Worm (Caenorhabditis elegans) whole organism, L1 larva: ENCODE results near the gene R10E11.5.

Source experiments
- F16B12.6 ChIP-seq: fragments of 150-350 bp; optimal IDR thresholded peaks from 2 replicates; lab custom pipeline; 2014; ENCODE audit warnings: missing biosample characterization, missing genetic modification characterization
- alr-1 ChIP-seq: fragments of 200-800 bp; sonication (Bioruptor generic); optimal IDR thresholded peaks from 2 replicates; lab custom pipeline; 2018; ENCODE audit warnings: borderline replicate concordance, mild to moderate bottlenecking, missing genetic modification characterization, missing compliant biosample characterization
- aly-2 ChIP-seq: fragments of 150-350 bp; optimal IDR thresholded peaks from 2 replicates; lab custom pipeline; 2014; ENCODE audit warnings: missing biosample characterization, missing genetic modification characterization
- ama-1 ChIP-seq: fragments of 150-350 bp; optimal IDR thresholded peaks from 2 replicates; lab custom pipeline; 2014
- ceh-63 ChIP-seq: fragments of 200-800 bp; sonication (Bioruptor generic); optimal IDR thresholded peaks from 2 replicates; lab custom pipeline; 2018; ENCODE audit warnings: mild to moderate bottlenecking, missing genetic modification characterization, missing compliant biosample characterization
- ceh-8 ChIP-seq: fragments of 200-800 bp; sonication (Bioruptor generic); optimal IDR thresholded peaks from 2 replicates; lab custom pipeline; 2018; ENCODE audit warnings: mild to moderate bottlenecking, missing genetic modification characterization, moderate library complexity, missing compliant biosample characterization
- ceh-82 ChIP-seq, 3 experiments: fragments of 150-350 bp in 1 of 3; sonication (generic microtip) in 2 of 3; optimal IDR thresholded peaks; 2 replicates each; lab custom pipeline; 2014 to 2017; ENCODE audit warnings: missing biosample characterization in 3 of 3, missing genetic modification characterization in 3 of 3
- ceh-88 ChIP-seq: fragments of 200-800 bp; sonication (Bioruptor generic); IDR thresholded peaks from 2 replicates; pipeline ENCODE4 v1.3.6; 2022; ENCODE audit warnings: missing genetic modification characterization, missing compliant biosample characterization
- ceh-90 ChIP-seq: sonication (generic microtip); optimal IDR thresholded peaks from 2 replicates; lab custom pipeline; 2016; ENCODE audit warnings: missing genetic modification characterization, missing compliant biosample characterization
- ces-1 ChIP-seq: fragments of 150-350 bp; optimal IDR thresholded peaks from 2 replicates; lab custom pipeline; 2014; ENCODE audit warnings: missing biosample characterization, missing genetic modification reagents, missing genetic modification characterization
- dsc-1 ChIP-seq: sonication (generic microtip); optimal IDR thresholded peaks from 2 replicates; lab custom pipeline; 2016; ENCODE audit warnings: mild to moderate bottlenecking, missing genetic modification characterization, missing compliant biosample characterization
- efl-3 ChIP-seq: fragments of 200-800 bp; sonication (Bioruptor generic); optimal IDR thresholded peaks from 2 replicates; lab custom pipeline; 2018; ENCODE audit warnings: mild to moderate bottlenecking, missing genetic modification characterization, missing compliant biosample characterization
- egl-13 ChIP-seq: sonication (generic microtip); optimal IDR thresholded peaks from 2 replicates; lab custom pipeline; 2016; ENCODE audit warnings: missing genotype, missing genetic modification reagents, missing genetic modification characterization, missing compliant biosample characterization
- elt-2 ChIP-seq: sonication (generic microtip); optimal IDR thresholded peaks from 2 replicates; lab custom pipeline; 2016; ENCODE audit warnings: missing genetic modification characterization, mild to moderate bottlenecking, inconsistent platforms, missing compliant biosample characterization, missing genetic modification reagents
- elt-3 ChIP-seq, 6 experiments: fragments of 150-350 bp in 1 of 6; sonication (generic microtip); optimal IDR thresholded peaks; 2 replicates each; lab custom pipeline; 2017 to 2018; ENCODE audit warnings: missing biosample characterization in 6 of 6, missing genetic modification characterization in 6 of 6, inconsistent platforms in 1 of 6
- ets-5 ChIP-seq: fragments of 200-800 bp; sonication (Bioruptor generic); IDR thresholded peaks from 2 replicates; pipeline ENCODE4 v1.3.6; 2022; ENCODE audit warnings: missing genetic modification characterization, missing compliant biosample characterization
- fos-1 ChIP-seq: fragments of 150-350 bp; optimal IDR thresholded peaks from 2 replicates; lab custom pipeline; 2014; ENCODE audit warnings: missing biosample characterization, missing genetic modification characterization
- hlh-4 ChIP-seq: sonication (generic microtip); optimal IDR thresholded peaks from 2 replicates; lab custom pipeline; 2016; ENCODE audit warnings: mild to moderate bottlenecking, missing genetic modification characterization, missing compliant biosample characterization
- irx-1 ChIP-seq: sonication (generic microtip); optimal IDR thresholded peaks from 2 replicates; lab custom pipeline; 2016; ENCODE audit warnings: missing genetic modification characterization, missing compliant biosample characterization
- isw-1 ChIP-seq: fragments of 200-800 bp; sonication (Bioruptor generic); IDR thresholded peaks from 2 replicates; pipeline ENCODE4 v1.3.6; 2022; ENCODE audit warnings: missing genetic modification characterization, missing compliant biosample characterization
- jun-1 ChIP-seq: fragments of 150-350 bp; optimal IDR thresholded peaks from 2 replicates; lab custom pipeline; 2014; ENCODE audit warnings: missing biosample characterization, missing genetic modification reagents, missing genetic modification characterization
- lin-13 ChIP-seq: fragments of 150-350 bp; optimal IDR thresholded peaks from 2 replicates; lab custom pipeline; 2014; ENCODE audit warnings: missing biosample characterization, missing genetic modification reagents, missing genetic modification characterization
- lin-14 ChIP-seq: fragments of 200-800 bp; sonication (Bioruptor generic); optimal IDR thresholded peaks from 2 replicates; lab custom pipeline; 2018; ENCODE audit warnings: mild to moderate bottlenecking, missing genetic modification characterization, moderate library complexity, missing compliant biosample characterization
- lin-15B ChIP-seq: fragments of 150-350 bp; sonication (generic microtip); optimal IDR thresholded peaks from 3 replicates; lab custom pipeline; 2014; ENCODE audit warnings: missing biosample characterization, missing genetic modification characterization
- lin-35 ChIP-seq, 2 experiments: fragments of 150-350 bp; optimal IDR thresholded peaks; 2 replicates each; lab custom pipeline; 2014; ENCODE audit warnings: missing biosample characterization in 2 of 2, missing genetic modification characterization in 2 of 2, missing genetic modification reagents in 2 of 2
- lin-39 ChIP-seq: fragments of 150-350 bp; optimal IDR thresholded peaks from 2 replicates; lab custom pipeline; 2014; ENCODE audit warnings: missing biosample characterization, missing genetic modification reagents, missing genetic modification characterization
- lir-3 ChIP-seq: sonication (generic microtip); optimal IDR thresholded peaks from 2 replicates; lab custom pipeline; 2016; ENCODE audit warnings: mild to moderate bottlenecking, missing genetic modification characterization, moderate library complexity, missing compliant biosample characterization; ENCODE audit not compliant: poor library complexity
- lsy-2 ChIP-seq, 2 experiments: fragments of 150-350 bp; optimal IDR thresholded peaks; 2 replicates each; lab custom pipeline; 2014; ENCODE audit warnings: missing biosample characterization in 2 of 2, missing genetic modification characterization in 2 of 2
- mep-1 ChIP-seq: fragments of 150-350 bp; optimal IDR thresholded peaks from 2 replicates; lab custom pipeline; 2014; ENCODE audit warnings: missing biosample characterization, missing genetic modification characterization
- nhr-20 ChIP-seq: sonication (generic microtip); optimal IDR thresholded peaks from 2 replicates; lab custom pipeline; 2016; ENCODE audit warnings: mild to moderate bottlenecking, missing genetic modification characterization, missing compliant biosample characterization
- nhr-237 ChIP-seq: fragments of 150-350 bp; optimal IDR thresholded peaks from 2 replicates; lab custom pipeline; 2014; ENCODE audit warnings: missing biosample characterization, missing genetic modification characterization
- nhr-28 ChIP-seq: fragments of 150-350 bp; optimal IDR thresholded peaks from 2 replicates; lab custom pipeline; 2014; ENCODE audit warnings: missing biosample characterization, missing genetic modification characterization
- nhr-71 ChIP-seq: sonication (generic microtip); optimal IDR thresholded peaks from 2 replicates; lab custom pipeline; 2016; ENCODE audit warnings: mild to moderate bottlenecking, missing genetic modification characterization, moderate library complexity, missing compliant biosample characterization
- nhr-76 ChIP-seq: sonication (generic microtip); optimal IDR thresholded peaks from 2 replicates; lab custom pipeline; 2017; ENCODE audit warnings: missing biosample characterization, missing genetic modification characterization
- nhr-85 ChIP-seq: sonication (generic microtip); peaks from one replicate; lab custom pipeline; 2016; ENCODE audit warnings: missing genetic modification characterization, inconsistent platforms, missing compliant biosample characterization
- nhr-90 ChIP-seq: sonication (generic microtip); optimal IDR thresholded peaks from 2 replicates; lab custom pipeline; 2016; ENCODE audit warnings: mild to moderate bottlenecking, missing genetic modification characterization, missing compliant biosample characterization; ENCODE audit not compliant: poor library complexity
- pag-3 ChIP-seq: sonication (generic microtip); optimal IDR thresholded peaks from 2 replicates; lab custom pipeline; 2017; ENCODE audit warnings: missing genetic modification characterization, mild to moderate bottlenecking, missing compliant biosample characterization, antibody characterized with exemption, borderline replicate concordance; ENCODE audit not compliant: insufficient read depth
- pax-3 ChIP-seq: fragments of 200-800 bp; sonication (Bioruptor generic); optimal IDR thresholded peaks from 2 replicates; lab custom pipeline; 2018; ENCODE audit warnings: mild to moderate bottlenecking, missing genetic modification characterization, moderate library complexity, missing compliant biosample characterization
- skn-1 ChIP-seq: fragments of 150-350 bp; optimal IDR thresholded peaks from 2 replicates; lab custom pipeline; 2014; ENCODE audit warnings: missing biosample characterization, missing genetic modification characterization
- snpc-4 ChIP-seq: fragments of 150-350 bp; optimal IDR thresholded peaks from 2 replicates; lab custom pipeline; 2014; ENCODE audit warnings: missing biosample characterization, missing genetic modification characterization
- sox-4 ChIP-seq: sonication (generic microtip); optimal IDR thresholded peaks from 2 replicates; lab custom pipeline; 2016; ENCODE audit warnings: missing genetic modification characterization, missing compliant biosample characterization
- sptf-1 ChIP-seq: fragments of 150-350 bp; optimal IDR thresholded peaks from 2 replicates; lab custom pipeline; 2014; ENCODE audit warnings: missing biosample characterization, missing genetic modification characterization
- sup-37 ChIP-seq: fragments of 200-800 bp; sonication (Bioruptor generic); optimal IDR thresholded peaks from 2 replicates; lab custom pipeline; 2018; ENCODE audit warnings: mild to moderate bottlenecking, missing genetic modification characterization, missing compliant biosample characterization
- tlp-1 ChIP-seq: fragments of 150-350 bp; optimal IDR thresholded peaks from 2 replicates; lab custom pipeline; 2014; ENCODE audit warnings: missing biosample characterization, missing genetic modification characterization
- unc-130 ChIP-seq: fragments of 150-350 bp; optimal IDR thresholded peaks from 2 replicates; lab custom pipeline; 2017; ENCODE audit warnings: missing biosample characterization, missing genetic modification characterization, inconsistent platforms
- unc-30 ChIP-seq: sonication (generic microtip); optimal IDR thresholded peaks from 2 replicates; lab custom pipeline; 2017; ENCODE audit warnings: missing biosample characterization, missing genetic modification characterization
- unc-62 ChIP-seq: fragments of 150-350 bp; optimal IDR thresholded peaks from 2 replicates; lab custom pipeline; 2014; ENCODE audit warnings: missing biosample characterization, missing genetic modification reagents, missing genetic modification characterization
- zag-1 ChIP-seq: fragments of 150-350 bp; optimal IDR thresholded peaks from 2 replicates; lab custom pipeline; 2014; ENCODE audit warnings: missing biosample characterization, missing genetic modification characterization
- zip-4 ChIP-seq: fragments of 200-800 bp; sonication (Bioruptor generic); optimal IDR thresholded peaks from 2 replicates; lab custom pipeline; 2018; ENCODE audit warnings: mild to moderate bottlenecking, missing genetic modification characterization, moderate library complexity, missing compliant biosample characterization
- ztf-4 ChIP-seq: fragments of 150-350 bp; optimal IDR thresholded peaks from 2 replicates; lab custom pipeline; 2014; ENCODE audit warnings: missing biosample characterization, missing genetic modification characterization

Gene R10E11.5

ce11 chrIII:9818763-9819162, 29.3 kb upstream of the R10E11.5 start, which contains the start of gene panl-3 (continued):
- TF ChIP-seq jun-1 (tag; lab: Kevin White, UChicago) (no peak), alr-1 (tag; lab: Kevin White, UChicago) (no peak), lin-13 (GFP tag; lab: Kevin White, UChicago) (peak; percentile 39), unc-130 (peak; percentile 94), dsc-1 (tag; lab: Kevin White, UChicago) (peak; percentile 28), sox-4 (no peak), elt-3 (tag; optimal IDR thresholded peaks at IDR 0.05; lab: Kevin White, UChicago) (peak in 2 of 6 experiments; percentile 30 to 48), lin-14 (GFP tag; lab: Kevin White, UChicago) (peak; percentile 91), nhr-237 (tag; lab: Kevin White, UChicago) (no peak), pax-3 (tag; lab: Kevin White, UChicago) (no peak), sptf-1 (tag; lab: Kevin White, UChicago) (no peak), egl-13 (no peak), lir-3 (tag; lab: Kevin White, UChicago) (no peak), lin-35 (GFP tag; optimal IDR thresholded peaks at IDR 0.05; lab: Kevin White, UChicago) (peak; percentile 71 to 85), ets-5 (GFP tag; lab: Robert Waterston, UW) (no peak), lsy-2 (tag; optimal IDR thresholded peaks at IDR 0.05; lab: Kevin White, UChicago) (peak; percentile 73 to 80), aly-2 (tag; lab: Kevin White, UChicago) (no peak), isw-1 (GFP tag; lab: Robert Waterston, UW) (no peak), lin-39 (tag; lab: Kevin White, UChicago) (no peak), fos-1 (tag; lab: Kevin White, UChicago) (no peak), F16B12.6 (peak; percentile 98), hlh-4 (no peak), zip-4 (GFP tag; lab: Kevin White, UChicago) (no peak), efl-3 (GFP tag; lab: Kevin White, UChicago) (no peak), ceh-90 (no peak), ztf-4 (tag; lab: Kevin White, UChicago) (peak; percentile 51), elt-2 (peak; percentile 10), ceh-63 (GFP tag; lab: Kevin White, UChicago) (no peak), ceh-8 (no peak), tlp-1 (tag; lab: Kevin White, UChicago) (no peak), sup-37 (GFP tag; lab: Kevin White, UChicago) (no peak), ceh-88 (no peak), mep-1 (tag; lab: Kevin White, UChicago) (peak; percentile 93), nhr-28 (tag; lab: Kevin White, UChicago) (no peak), nhr-20 (tag; lab: Kevin White, UChicago) (peak; percentile 80), lin-15B (no peak), unc-62 (no peak), unc-30 (no peak), nhr-76 (tag; lab: Kevin White, UChicago) (no peak), snpc-4 (peak; percentile 18), irx-1 (no peak), ceh-82 (tag; optimal IDR thresholded peaks at IDR 0.05; lab: Kevin White, UChicago) (peak; percentile 10 to 57 (median 38)), skn-1 (tag; lab: Kevin White, UChicago) (peak; percentile 30), ama-1 (lab: Kevin White, UChicago) (no peak), nhr-90 (tag; lab: Kevin White, UChicago) (peak; percentile 61), nhr-71 (tag; lab: Kevin White, UChicago) (peak; percentile 81), zag-1 (no peak), ces-1 (GFP tag; lab: Kevin White, UChicago) (no peak), nhr-85 (tag; lab: Kevin White, UChicago) (peak; percentile 68), pag-3 (no peak)
- TF ChIP-seq, all 84 proteins: peak for 33
